Fruit fly (Drosophila melanogaster): ENCODE results near the gene PGRP-LC.

Gene PGRP-LC

DNA sequence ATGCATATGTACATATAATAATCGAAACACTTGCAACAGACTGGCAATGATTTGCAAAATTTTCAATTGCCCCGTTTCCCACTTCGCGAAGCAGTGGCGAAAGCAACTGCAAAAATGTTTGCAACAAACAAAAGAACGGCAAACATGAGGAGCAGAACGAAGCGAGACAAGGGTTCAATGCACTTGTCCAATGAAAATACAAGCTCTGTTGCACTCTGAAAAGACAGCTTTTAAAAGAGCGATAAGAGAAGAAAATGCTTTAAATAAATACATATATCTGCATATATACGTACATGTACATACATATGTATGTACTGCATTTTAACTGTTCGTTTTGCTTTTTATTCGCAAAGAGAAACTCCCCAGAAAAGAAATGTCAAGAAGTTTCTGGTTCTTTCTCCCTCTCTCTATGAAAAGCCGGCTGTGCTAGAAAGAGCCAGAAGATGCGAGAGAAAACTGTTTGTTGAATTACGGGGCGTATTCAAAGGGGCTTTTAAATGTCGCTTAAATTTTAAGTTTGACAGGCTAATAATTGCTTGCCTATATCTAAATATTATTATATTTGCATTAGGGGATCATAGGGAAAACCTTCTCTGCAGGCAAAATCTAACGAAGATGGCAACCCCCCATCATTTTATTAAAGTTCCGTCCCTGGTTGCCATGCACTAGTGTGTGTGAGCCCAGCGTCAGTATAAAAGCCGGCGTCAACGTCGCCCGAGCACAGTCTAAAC lies 44.9 kb downstream of the PGRP-LC start, which contains the start of gene Hsp27 (continued):
- no peak for TF ChIP-seq hb (GFP tag; IDR thresholded peaks at IDR 0.05; ENCODE audit: partially characterized antibody)
- TF ChIP-seq CG2889 (GFP tag; IDR thresholded peaks at IDR 0.05) = peak; percentile 94
- peak; percentile 90 for TF ChIP-seq CG10274 (GFP tag; optimal IDR thresholded peaks at IDR 0.05)
- TF ChIP-seq bowl (GFP tag; IDR thresholded peaks at IDR 0.05) = peak; percentile 92
- peak; percentile 99 for TF ChIP-seq Rfx (GFP tag; IDR thresholded peaks at IDR 0.05)
- peak; percentile 95 for TF ChIP-seq CG3065 (GFP tag; optimal IDR thresholded peaks at IDR 0.05)
- TF ChIP-seq wek (GFP tag; optimal IDR thresholded peaks at IDR 0.05) = peak; percentile 80
- peak; percentile 62 for TF ChIP-seq dm (GFP tag; optimal IDR thresholded peaks at IDR 0.05)
- peak; percentile 95 for TF ChIP-seq cas (GFP tag; IDR thresholded peaks at IDR 0.05)
- TF ChIP-seq CG6854 (GFP tag; optimal IDR thresholded peaks at IDR 0.05) = peak; percentile 95
- peak; percentile 66 for TF ChIP-seq CG12236 (GFP tag; optimal IDR thresholded peaks at IDR 0.05)
- TF ChIP-seq PHDP (tag; optimal IDR thresholded peaks at IDR 0.05) = peak; percentile 98
- TF ChIP-seq Xbp1 (GFP tag; optimal IDR thresholded peaks at IDR 0.05) = peak; percentile 99
- peak; percentile 96 for TF ChIP-seq nerfin-1 (tag; optimal IDR thresholded peaks at IDR 0.05)
- peak; percentile 87 for TF ChIP-seq CG16863 (GFP tag; optimal IDR thresholded peaks at IDR 0.05)
- TF ChIP-seq psq (GFP tag; optimal IDR thresholded peaks at IDR 0.05) = peak; percentile 92
- peak; percentile 97 for TF ChIP-seq sim (GFP tag; IDR thresholded peaks at IDR 0.05)
- TF ChIP-seq her (GFP tag; optimal IDR thresholded peaks at IDR 0.05) = peak; percentile 80
- peak; percentile 95 for TF ChIP-seq CG6683 (GFP tag; optimal IDR thresholded peaks at IDR 0.05)
- TF ChIP-seq chm (GFP tag; IDR thresholded peaks at IDR 0.05) = peak; percentile 98
- TF ChIP-seq Dp (GFP tag; optimal IDR thresholded peaks at IDR 0.05) = peak; percentile 32
- peak; percentile 99 for TF ChIP-seq lbe (GFP tag; optimal IDR thresholded peaks at IDR 0.05)
- TF ChIP-seq ftz-f1 (GFP tag; optimal IDR thresholded peaks at IDR 0.05) = peak; percentile 81
- TF ChIP-seq B-H2 (GFP tag; optimal IDR thresholded peaks at IDR 0.05) = peak; percentile 75
- TF ChIP-seq Xrp1 (GFP tag; IDR thresholded peaks at IDR 0.05) = peak; percentile 99
- no peak for TF ChIP-seq h (optimal IDR thresholded peaks at IDR 0.05)
- peak; percentile 86 for TF ChIP-seq CG8944 (GFP tag; optimal IDR thresholded peaks at IDR 0.05)
- peak; percentile 97 for TF ChIP-seq CG32767 (GFP tag; IDR thresholded peaks at IDR 0.05)
- peak; percentile 96 for TF ChIP-seq CG7357 (GFP tag; IDR thresholded peaks at IDR 0.05)
- TF ChIP-seq CG12155 (GFP tag; optimal IDR thresholded peaks at IDR 0.05) = peak; percentile 96
- peak; percentile 99 for TF ChIP-seq dmrt99B (tag; optimal IDR thresholded peaks at IDR 0.05)
- peak; percentile 95 for TF ChIP-seq Ravus (GFP tag; IDR thresholded peaks at IDR 0.05)
- peak; percentile 99 for TF ChIP-seq Gug (GFP tag; IDR thresholded peaks at IDR 0.05)
- peak; percentile 91 for TF ChIP-seq dimm (GFP tag; IDR thresholded peaks at IDR 0.05)
- no peak for TF ChIP-seq gfzf (GFP tag; optimal IDR thresholded peaks at IDR 0.05)
- TF ChIP-seq CG30431 (GFP tag; optimal IDR thresholded peaks at IDR 0.05) = peak; percentile 98
- peak; percentile 89 for TF ChIP-seq repo (GFP tag; optimal IDR thresholded peaks at IDR 0.05)
- TF ChIP-seq ci (GFP tag; IDR thresholded peaks at IDR 0.05) = peak; percentile 99
- TF ChIP-seq CG6791 (GFP tag; IDR thresholded peaks at IDR 0.05; ENCODE audit: partially characterized antibody) = no peak
- peak; percentile 65 for TF ChIP-seq stwl (tag; optimal IDR thresholded peaks at IDR 0.05)
- peak; percentile 98 for TF ChIP-seq peb (GFP tag; IDR thresholded peaks at IDR 0.05)
- no peak for TF ChIP-seq HLHmδ (GFP tag; optimal IDR thresholded peaks at IDR 0.05)
- TF ChIP-seq esg (GFP tag; conservative IDR thresholded peaks at IDR 0.05) = peak; percentile 95
- TF ChIP-seq jing (GFP tag; optimal IDR thresholded peaks at IDR 0.05) = peak; percentile 96
- TF ChIP-seq Hmx (GFP tag; optimal IDR thresholded peaks at IDR 0.05) = peak; percentile 83
- TF ChIP-seq CG4730 (GFP tag; IDR thresholded peaks at IDR 0.05) = peak; percentile 98
- TF ChIP-seq Ptx1 (GFP tag; IDR thresholded peaks at IDR 0.05) = peak; percentile 99
- TF ChIP-seq gt (GFP tag; IDR thresholded peaks at IDR 0.05) = peak; percentile 97
- TF ChIP-seq Oaz (GFP tag; IDR thresholded peaks at IDR 0.05) = peak; percentile 89
- peak; percentile 98 for TF ChIP-seq CG2678 (tag; optimal IDR thresholded peaks at IDR 0.05)
- peak; percentile 65 for TF ChIP-seq CG1832 (GFP tag; optimal IDR thresholded peaks at IDR 0.05)
